Fruit fly (Drosophila melanogaster) whole organism, embryonic: ENCODE results near the gene PH4alphaNE2.

ENCODE experiments used
- Ada2b ChIP-seq: fragments of 200-800 bp; sonication (Bioruptor generic); IDR thresholded peaks from 2 replicates; pipeline ENCODE4 v1.3.6; 2022; ENCODE audit warnings: missing biosample characterization, missing genetic modification characterization
- Asciz ChIP-seq: fragments of 200-800 bp; sonication (Bioruptor generic); optimal IDR thresholded peaks from 2 replicates; lab custom pipeline; 2017; ENCODE audit warnings: missing biosample characterization, mild to moderate bottlenecking, missing genetic modification characterization, missing genetic modification reagents
- BtbVII ChIP-seq: fragments of 200-800 bp; sonication (Bioruptor generic); optimal IDR thresholded peaks from 3 replicates; lab custom pipeline; 2017; ENCODE audit warnings: missing biosample characterization, mild to moderate bottlenecking, missing genetic modification characterization
- C15 ChIP-seq: fragments of 200-800 bp; sonication (Bioruptor generic); IDR thresholded peaks from 3 replicates; pipeline ENCODE4 v1.3.6; 2022; ENCODE audit warnings: missing biosample characterization, missing genetic modification characterization
- CG10366 ChIP-seq: fragments of 200-800 bp; sonication (Bioruptor generic); IDR thresholded peaks from 2 replicates; pipeline ENCODE4 v1.3.6; 2022; ENCODE audit warnings: missing biosample characterization, missing genetic modification characterization
- CG10543 ChIP-seq: fragments of 200-800 bp; sonication (Bioruptor generic); optimal IDR thresholded peaks from 3 replicates; lab custom pipeline; 2017; ENCODE audit warnings: missing biosample characterization, mild to moderate bottlenecking, missing genetic modification characterization, moderate library complexity
- CG12236 ChIP-seq: fragments of 200-800 bp; sonication (Bioruptor generic); optimal IDR thresholded peaks from 2 replicates; lab custom pipeline; 2016; ENCODE audit warnings: missing biosample characterization, missing genetic modification characterization
- CG12942 ChIP-seq: fragments of 200-800 bp; sonication (Bioruptor generic); optimal IDR thresholded peaks from 3 replicates; lab custom pipeline; 2016; ENCODE audit warnings: missing biosample characterization, missing genetic modification characterization
- CG13775 ChIP-seq: fragments of 200-800 bp; sonication (Bioruptor generic); optimal IDR thresholded peaks from 3 replicates; lab custom pipeline; 2017; ENCODE audit warnings: missing biosample characterization, mild to moderate bottlenecking, missing genetic modification characterization
- CG15696 ChIP-seq: fragments of 200-800 bp; sonication (Bioruptor generic); optimal IDR thresholded peaks from 2 replicates; lab custom pipeline; 2019; ENCODE audit warnings: missing biosample characterization, mild to moderate bottlenecking, missing genetic modification characterization, moderate library complexity
- CG17186 ChIP-seq: fragments of 200-800 bp; sonication (Bioruptor generic); optimal IDR thresholded peaks from 3 replicates; lab custom pipeline; 2017; ENCODE audit warnings: missing biosample characterization, missing genetic modification reagents, missing genetic modification characterization
- CG17361 ChIP-seq: fragments of 200-800 bp; sonication (Bioruptor generic); IDR thresholded peaks from 3 replicates; pipeline ENCODE4 v1.3.6; 2022; ENCODE audit warnings: missing biosample characterization, missing genetic modification characterization
- CG17385 ChIP-seq: fragments of 200-800 bp; sonication (Bioruptor generic); optimal IDR thresholded peaks from 3 replicates; lab custom pipeline; 2018; ENCODE audit warnings: missing biosample characterization, mild to moderate bottlenecking, missing genetic modification characterization
- CG18011 ChIP-seq: fragments of 200-800 bp; sonication (Bioruptor generic); optimal IDR thresholded peaks from 2 replicates; lab custom pipeline; 2017; ENCODE audit warnings: missing biosample characterization, missing genetic modification characterization, mild to moderate bottlenecking, moderate library complexity, missing genotype
- CG2116 ChIP-seq: fragments of 200-800 bp; sonication (Bioruptor generic); optimal IDR thresholded peaks from 3 replicates; lab custom pipeline; 2018; ENCODE audit warnings: missing biosample characterization, mild to moderate bottlenecking, missing genetic modification characterization
- CG2202 ChIP-seq: fragments of 200-800 bp; sonication (Bioruptor generic); optimal IDR thresholded peaks from 2 replicates; lab custom pipeline; 2018; ENCODE audit warnings: missing biosample characterization, mild to moderate bottlenecking, missing genetic modification characterization
- CG3838 ChIP-seq: fragments of 200-800 bp; sonication (Bioruptor generic); optimal IDR thresholded peaks from 3 replicates; lab custom pipeline; 2016; ENCODE audit warnings: missing biosample characterization, missing genetic modification characterization
- CG5245 ChIP-seq: fragments of 200-800 bp; sonication (Bioruptor generic); optimal IDR thresholded peaks from 3 replicates; lab custom pipeline; 2016; ENCODE audit warnings: missing biosample characterization, missing genetic modification characterization
- CG6175 ChIP-seq: fragments of 200-800 bp; sonication (Bioruptor generic); IDR thresholded peaks from 3 replicates; pipeline ENCODE4 v1.3.6; 2022; ENCODE audit warnings: missing biosample characterization, missing genetic modification characterization
- CG7271 ChIP-seq: fragments of 200-800 bp; sonication (Bioruptor generic); optimal IDR thresholded peaks from 2 replicates; lab custom pipeline; 2018; ENCODE audit warnings: missing biosample characterization, mild to moderate bottlenecking, missing genetic modification characterization, moderate library complexity
- CG7928 ChIP-seq: fragments of 200-800 bp; sonication (Bioruptor generic); optimal IDR thresholded peaks from 2 replicates; lab custom pipeline; 2017; ENCODE audit warnings: missing biosample characterization, mild to moderate bottlenecking, missing genetic modification characterization
- CG7963 ChIP-seq: fragments of 200-800 bp; sonication (Bioruptor generic); IDR thresholded peaks from 3 replicates; pipeline ENCODE4 v1.3.6; 2022; ENCODE audit warnings: missing biosample characterization, missing genetic modification characterization; ENCODE audit not compliant: partially characterized antibody
- CTCF ChIP-seq: fragments of 200-800 bp; sonication (Bioruptor generic); optimal IDR thresholded peaks from 2 replicates; lab custom pipeline; 2017; ENCODE audit warnings: missing biosample characterization, mild to moderate bottlenecking, missing genetic modification characterization, moderate library complexity
- Camta ChIP-seq: fragments of 200-800 bp; sonication (Bioruptor generic); optimal IDR thresholded peaks from 2 replicates; lab custom pipeline; 2016; ENCODE audit warnings: missing biosample characterization, missing genetic modification characterization
- CkIIα-i1 ChIP-seq: fragments of 200-800 bp; sonication (Bioruptor generic); IDR thresholded peaks from 2 replicates; pipeline ENCODE4 v1.3.6; 2022; ENCODE audit warnings: missing biosample characterization, missing genetic modification characterization
- Dip2 ChIP-seq: fragments of 200-800 bp; sonication (Bioruptor generic); IDR thresholded peaks from 2 replicates; pipeline ENCODE4 v1.3.6; 2022; ENCODE audit warnings: missing biosample characterization, missing genetic modification characterization
- E2f2 ChIP-seq: fragments of 200-800 bp; sonication (Bioruptor generic); IDR thresholded peaks from 2 replicates; pipeline ENCODE4 v1.3.6; 2022; ENCODE audit warnings: missing biosample characterization, missing genetic modification characterization
- Ets65A ChIP-seq: fragments of 200-800 bp; sonication (Bioruptor generic); peaks from one replicate; lab custom pipeline; 2016; ENCODE audit warnings: missing biosample characterization, missing genetic modification characterization
- Ets97D ChIP-seq: fragments of 200-800 bp; sonication (Bioruptor generic); optimal IDR thresholded peaks from 3 replicates; lab custom pipeline; 2016; ENCODE audit warnings: missing biosample characterization, missing genetic modification characterization
- GATAe ChIP-seq: fragments of 200-800 bp; sonication (Bioruptor generic); conservative IDR thresholded peaks from 2 replicates; pipeline ENCODE4 v1.3.6; 2022; ENCODE audit warnings: missing biosample characterization, missing genetic modification characterization
- Hr3 ChIP-seq: fragments of 200-800 bp; sonication (Bioruptor generic); optimal IDR thresholded peaks from 3 replicates; lab custom pipeline; 2016; ENCODE audit warnings: missing biosample characterization, missing genetic modification characterization
- Lim3 ChIP-seq: fragments of 200-800 bp; sonication (Bioruptor generic); IDR thresholded peaks from 2 replicates; pipeline ENCODE4 v1.3.6; 2022; ENCODE audit warnings: missing biosample characterization, missing genetic modification characterization
- Lpt ChIP-seq: fragments of >200 bp; optimal IDR thresholded peaks from 2 replicates; lab custom pipeline; 2018; ENCODE audit warnings: missing biosample characterization, missing genetic modification characterization
- MBD-R2 ChIP-seq: fragments of 200-800 bp; sonication (Bioruptor generic); IDR thresholded peaks from 2 replicates; pipeline ENCODE4 v1.3.6; 2022; ENCODE audit warnings: missing biosample characterization, missing genetic modification characterization
- NFAT ChIP-seq: fragments of 200-800 bp; sonication (Bioruptor generic); IDR thresholded peaks from 2 replicates; pipeline ENCODE4 v1.3.6; 2022; ENCODE audit warnings: missing biosample characterization, missing genetic modification characterization
- Sin3A ChIP-seq: fragments of >200 bp; optimal IDR thresholded peaks from 2 replicates; lab custom pipeline; 2018
- TFAM ChIP-seq: fragments of 200-800 bp; sonication (Bioruptor generic); optimal IDR thresholded peaks from 2 replicates; lab custom pipeline; 2017; ENCODE audit warnings: missing biosample characterization, missing genetic modification characterization, inconsistent platforms
- ab ChIP-seq: fragments of 200-800 bp; sonication (Bioruptor generic); optimal IDR thresholded peaks from 2 replicates; lab custom pipeline; 2016; ENCODE audit warnings: missing biosample characterization, missing genetic modification characterization
- bsh ChIP-seq, 2 experiments: fragments of 200-800 bp; sonication (Bioruptor generic); optimal IDR thresholded peaks; 2 replicates each; lab custom pipeline; 2017 to 2018; ENCODE audit warnings: mild to moderate bottlenecking in 2 of 2, missing biosample characterization in 2 of 2, missing genetic modification characterization in 2 of 2, moderate library complexity in 1 of 2
- cas ChIP-seq: fragments of 200-800 bp; sonication (Bioruptor generic); IDR thresholded peaks from 2 replicates; pipeline ENCODE4 v1.3.6; 2022; ENCODE audit warnings: missing biosample characterization, missing genetic modification characterization
- gem ChIP-seq: fragments of 200-800 bp; sonication (Bioruptor generic); optimal IDR thresholded peaks from 2 replicates; lab custom pipeline; 2019; ENCODE audit warnings: missing biosample characterization, mild to moderate bottlenecking, missing genetic modification characterization, moderate library complexity
- kah ChIP-seq: fragments of 200-800 bp; sonication (Bioruptor generic); optimal IDR thresholded peaks from 2 replicates; lab custom pipeline; 2018; ENCODE audit warnings: missing biosample characterization, mild to moderate bottlenecking, missing genetic modification characterization
- maf-S ChIP-seq: fragments of 200-800 bp; sonication (Bioruptor generic); optimal IDR thresholded peaks from 2 replicates; lab custom pipeline; 2016; ENCODE audit warnings: missing biosample characterization, missing genetic modification characterization
- onecut ChIP-seq: fragments of 200-800 bp; sonication (Bioruptor generic); IDR thresholded peaks from 2 replicates; pipeline ENCODE4 v1.3.6; 2022; ENCODE audit warnings: missing biosample characterization, missing genetic modification characterization
- pros ChIP-seq: fragments of 200-800 bp; sonication (Bioruptor generic); optimal IDR thresholded peaks from 3 replicates; lab custom pipeline; 2019; ENCODE audit warnings: missing biosample characterization, mild to moderate bottlenecking, missing genetic modification characterization, moderate library complexity
- pum ChIP-seq: fragments of 200-800 bp; sonication (Bioruptor generic); optimal IDR thresholded peaks from 2 replicates; lab custom pipeline; 2016; ENCODE audit warnings: missing biosample characterization, missing genetic modification characterization
- ro ChIP-seq: fragments of 200-800 bp; sonication (Bioruptor generic); IDR thresholded peaks from 2 replicates; pipeline ENCODE4 v1.3.6; 2022; ENCODE audit warnings: missing biosample characterization, missing genetic modification characterization
- schlank ChIP-seq: fragments of 200-800 bp; sonication (Bioruptor generic); optimal IDR thresholded peaks from 2 replicates; lab custom pipeline; 2018; ENCODE audit warnings: missing biosample characterization, mild to moderate bottlenecking, missing genetic modification characterization
- ssp ChIP-seq: fragments of 200-800 bp; sonication (Bioruptor generic); IDR thresholded peaks from 2 replicates; pipeline ENCODE4 v1.3.6; 2022; ENCODE audit warnings: missing biosample characterization, missing genetic modification characterization
- tin ChIP-seq: fragments of 200-800 bp; sonication (Bioruptor generic); optimal IDR thresholded peaks from 3 replicates; lab custom pipeline; 2016; ENCODE audit warnings: missing biosample characterization, missing genetic modification characterization
- tio ChIP-seq: fragments of 200-800 bp; sonication (Bioruptor generic); optimal IDR thresholded peaks from 2 replicates; lab custom pipeline; 2017; ENCODE audit warnings: missing biosample characterization, missing genetic modification characterization, inconsistent platforms
- vfl ChIP-seq: fragments of 200-800 bp; sonication (Bioruptor generic); optimal IDR thresholded peaks from 2 replicates; lab custom pipeline; 2016; ENCODE audit warnings: missing biosample characterization, missing genetic modification characterization
- vvl ChIP-seq: fragments of 200-800 bp; sonication (Bioruptor generic); IDR thresholded peaks from 2 replicates; pipeline ENCODE4 v1.3.6; 2022; ENCODE audit warnings: missing biosample characterization, missing genetic modification characterization
- zf30C ChIP-seq: fragments of 200-800 bp; sonication (Bioruptor generic); optimal IDR thresholded peaks from 3 replicates; lab custom pipeline; 2018; ENCODE audit warnings: missing biosample characterization, mild to moderate bottlenecking, missing genetic modification characterization

The PH4alphaNE2 gene

DNA sequence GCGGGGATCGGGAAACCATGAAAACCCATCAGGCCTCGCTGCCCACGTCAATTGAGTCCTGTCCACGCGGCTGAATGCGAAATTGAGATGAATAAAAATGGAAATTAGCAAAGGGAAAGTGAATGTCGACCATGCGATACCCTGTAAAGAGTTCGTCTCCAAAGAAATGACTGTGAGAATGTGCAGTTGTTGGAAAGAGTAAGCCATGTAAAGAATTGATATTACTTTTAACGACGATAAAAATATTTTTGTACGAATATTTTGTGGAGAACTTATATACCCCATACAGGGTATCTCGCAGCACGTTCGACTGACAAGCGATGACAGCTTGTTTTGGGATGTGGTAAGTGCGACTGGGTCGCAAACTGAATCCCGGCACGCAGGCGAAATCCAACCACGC, 10.8 kb downstream of the PH4alphaNE2 start (continued):
- TF ChIP-seq CG7271 (peak; percentile 31), maf-S (GFP tag; lab: Kevin White, UChicago) (no peak), Lim3 (GFP tag; lab: Robert Waterston, UW) (no peak), CG7963 (GFP tag; lab: Robert Waterston, UW) (no peak), Sin3A (lab: Kevin White, UChicago) (no peak), CG17186 (GFP tag; lab: Kevin White, UChicago) (no peak), CG10366 (GFP tag; lab: Robert Waterston, UW) (peak; percentile 46), CG13775 (GFP tag; lab: Kevin White, UChicago) (no peak), BtbVII (no peak), CG17385 (no peak), Hr3 (GFP tag; lab: Kevin White, UChicago) (no peak), gem (tag; lab: Kevin White, UChicago) (peak; percentile 59), CG12236 (GFP tag; lab: Kevin White, UChicago) (peak; percentile 16), CG2116 (no peak), MBD-R2 (no peak), CG3838 (GFP tag; lab: Kevin White, UChicago) (no peak), pum (no peak), TFAM (GFP tag; lab: Kevin White, UChicago) (no peak), E2f2 (no peak), Dip2 (GFP tag; lab: Robert Waterston, UW) (no peak), Lpt (GFP tag; lab: Kevin White, UChicago) (no peak), CkIIα-i1 (no peak), Camta (GFP tag; lab: Kevin White, UChicago) (no peak), Asciz (GFP tag; lab: Kevin White, UChicago) (no peak), bsh (GFP tag; optimal IDR thresholded peaks at IDR 0.05; lab: Kevin White, UChicago) (peak in 1 of 2 experiments; percentile 49), CG18011 (no peak), CG17361 (GFP tag; lab: Robert Waterston, UW) (no peak), tio (GFP tag; lab: Kevin White, UChicago) (peak; percentile 39), schlank (no peak), CG10543 (no peak), CTCF (GFP tag; lab: Kevin White, UChicago) (no peak), C15 (GFP tag; lab: Robert Waterston, UW) (no peak), GATAe (GFP tag; lab: Robert Waterston, UW) (no peak), CG15696 (tag; lab: Kevin White, UChicago) (no peak), vfl (GFP tag; lab: Kevin White, UChicago) (no peak), CG6175 (GFP tag; lab: Robert Waterston, UW) (no peak), Ada2b (peak; percentile 30; the same call in 1 of the 2 replicates), CG7928 (GFP tag; lab: Kevin White, UChicago) (no peak), CG12942 (GFP tag; lab: Kevin White, UChicago) (no peak), CG2202 (tag; lab: Kevin White, UChicago) (no peak), onecut (no peak), ssp (GFP tag; lab: Robert Waterston, UW) (0 out of 2 replicates have a peak, but pooled peaks have one; percentile 26), NFAT (GFP tag; lab: Robert Waterston, UW) (0 out of 2 replicates have a peak, but pooled peaks have one; percentile 4), tin (no peak), pros (GFP tag; lab: Kevin White, UChicago) (no peak), vvl (GFP tag; lab: Robert Waterston, UW) (peak; percentile 65), CG5245 (peak; percentile 6), Ets97D (no peak), ro (GFP tag; lab: Robert Waterston, UW) (no peak), Ets65A (peak; percentile 93), kah (no peak), ab (GFP tag; lab: Kevin White, UChicago) (no peak), zf30C (GFP tag; lab: Kevin White, UChicago) (no peak), cas (GFP tag; lab: Robert Waterston, UW) (no peak)
